Worm (Caenorhabditis elegans): ENCODE data around the gene ceh-53.

Gene ceh-53

DNA sequence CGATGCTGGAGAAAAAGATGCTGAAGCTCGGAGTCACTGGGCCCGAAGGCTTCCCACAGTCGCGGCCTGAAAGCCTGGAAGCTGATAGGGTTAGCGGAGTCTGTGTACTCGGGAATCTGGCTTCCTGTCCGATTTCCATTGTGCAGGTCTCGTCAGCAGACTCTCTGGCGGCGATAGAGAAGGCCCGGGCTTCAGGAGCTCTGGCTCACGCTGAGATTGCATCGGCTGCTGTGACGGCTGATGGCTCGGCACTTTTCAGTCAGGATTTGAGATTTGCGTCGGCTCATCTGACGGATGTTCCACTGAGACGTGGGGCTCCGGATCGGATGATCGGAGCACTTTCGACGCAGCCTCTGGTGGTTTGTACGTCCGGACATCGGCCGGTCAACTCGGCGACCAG lies 25.4 kb downstream of the ceh-53 start:
- TF ChIP-seq nfyb-1 (GFP tag; IDR thresholded peaks at IDR 0.05), result no peak
- TF ChIP-seq snpc-3.4 (tag; optimal IDR thresholded peaks at IDR 0.05), result no peak
- no peak for TF ChIP-seq ceh-40 (GFP tag; IDR thresholded peaks at IDR 0.05)
- no peak for TF ChIP-seq B0019.2 (GFP tag; conservative IDR thresholded peaks at IDR 0.05)
- no peak for TF ChIP-seq ztf-22 (GFP tag; optimal IDR thresholded peaks at IDR 0.05)
- TF ChIP-seq lsy-27 (tag; optimal IDR thresholded peaks at IDR 0.05; ENCODE audit: borderline replicate concordance, insufficient read depth), result no peak
- peak; percentile 68; the same call in 1 of the 2 replicates for TF ChIP-seq egrh-3 (GFP tag; IDR thresholded peaks at IDR 0.05)
- TF ChIP-seq aptf-2 (GFP tag; conservative IDR thresholded peaks at IDR 0.05), result no peak
- no peak for TF ChIP-seq let-607 (tag; optimal IDR thresholded peaks at IDR 0.05)
- TF ChIP-seq zfh-2 (GFP tag; conservative IDR thresholded peaks at IDR 0.05), result peak; percentile 58
- no peak for TF ChIP-seq Y56A3A.18 (GFP tag; IDR thresholded peaks at IDR 0.05)
- no peak for TF ChIP-seq attf-5 (GFP tag; optimal IDR thresholded peaks at IDR 0.05)
- TF ChIP-seq nhr-80 (tag; optimal IDR thresholded peaks at IDR 0.05), result no peak
- no peak for TF ChIP-seq mxl-1 (tag; optimal IDR thresholded peaks at IDR 0.05)
- no peak for TF ChIP-seq ceh-91 (GFP tag; IDR thresholded peaks at IDR 0.05)

ce11 chrIV:3524584-3525020 lies 26.6 kb downstream of the ceh-53 start:
- TF ChIP-seq madf-6 (GFP tag; IDR thresholded peaks at IDR 0.05), result peak; percentile 59
- 0 out of 2 replicates have a peak, but pooled peaks have one; percentile 6 for TF ChIP-seq bed-2 (GFP tag; IDR thresholded peaks at IDR 0.05)
- no peak for TF ChIP-seq pha-4 (tag; optimal IDR thresholded peaks at IDR 0.05)
- TF ChIP-seq D2030.7 (GFP tag; IDR thresholded peaks at IDR 0.05), result peak; percentile 51
- no peak for TF ChIP-seq cebp-2 (GFP tag; IDR thresholded peaks at IDR 0.05)
- TF ChIP-seq B0336.3 (GFP tag; IDR thresholded peaks at IDR 0.05), result 0 out of 2 replicates have a peak, but pooled peaks have one; percentile 20
- TF ChIP-seq C17E4.6 (GFP tag; IDR thresholded peaks at IDR 0.05), result no peak
- TF ChIP-seq sea-2 (GFP tag; IDR thresholded peaks at IDR 0.05), result no peak
- TF ChIP-seq unc-62 (GFP tag; optimal IDR thresholded peaks at IDR 0.05), result no peak
- peak; percentile 40 for TF ChIP-seq F52B5.7 (tag; optimal IDR thresholded peaks at IDR 0.05)
- peak; percentile 45 for TF ChIP-seq mxl-1 (tag; optimal IDR thresholded peaks at IDR 0.05)
- TF ChIP-seq nfya-2 (GFP tag; IDR thresholded peaks at IDR 0.05), result no peak
- TF ChIP-seq dpl-1 (GFP tag; optimal IDR thresholded peaks at IDR 0.05), result no peak
- TF ChIP-seq snpc-1.3 (tag; optimal IDR thresholded peaks at IDR 0.05; ENCODE audit: insufficient read depth), result peak; percentile 19
- no peak for TF ChIP-seq atf-7 (tag; optimal IDR thresholded peaks at IDR 0.05)
- peak; percentile 23 for TF ChIP-seq snpc-4 (GFP tag; optimal IDR thresholded peaks at IDR 0.05)
- TF ChIP-seq snpc-4 (tag; optimal IDR thresholded peaks at IDR 0.05), result peak in 3 of 4 experiments; percentile 5 to 82 (median 72)
- TF ChIP-seq nfyb-1 (GFP tag; IDR thresholded peaks at IDR 0.05), result peak; percentile 86
- peak; percentile 81 for TF ChIP-seq B0261.1 (tag; optimal IDR thresholded peaks at IDR 0.05)
- peak; percentile 64; the same call in 1 of the 2 replicates for TF ChIP-seq egl-44 (GFP tag; IDR thresholded peaks at IDR 0.05)
- TF ChIP-seq lin-26 (GFP tag; IDR thresholded peaks at IDR 0.05), result peak; percentile 94
- TF ChIP-seq bed-1 (GFP tag; IDR thresholded peaks at IDR 0.05), result no peak
- no peak for TF ChIP-seq hlh-26 (GFP tag; conservative IDR thresholded peaks at IDR 0.05)
- peak; percentile 70 for TF ChIP-seq dox-1 (GFP tag; IDR thresholded peaks at IDR 0.05)
- TF ChIP-seq aptf-2 (GFP tag; conservative IDR thresholded peaks at IDR 0.05), result no peak
- TF ChIP-seq let-526 (GFP tag; IDR thresholded peaks at IDR 0.05), result no peak
- TF ChIP-seq lin-54 (GFP tag; optimal IDR thresholded peaks at IDR 0.05), result peak; percentile 58
- TF ChIP-seq F55B11.4 (tag; optimal IDR thresholded peaks at IDR 0.05; ENCODE audit: borderline replicate concordance, insufficient read depth), result no peak
- peak; percentile 57 for TF ChIP-seq rcor-1 (GFP tag; IDR thresholded peaks at IDR 0.05)
- peak; percentile 68 for TF ChIP-seq attf-5 (GFP tag; optimal IDR thresholded peaks at IDR 0.05)
- peak; percentile 77; the same call in 1 of the 2 replicates for TF ChIP-seq Y95B8A.8 (GFP tag; IDR thresholded peaks at IDR 0.05)
- no peak for TF ChIP-seq nhr-120 (GFP tag; IDR thresholded peaks at IDR 0.05)
- TF ChIP-seq ceh-58 (GFP tag; IDR thresholded peaks at IDR 0.05), result no peak
- TF ChIP-seq Y53G8AR.9 (GFP tag; conservative IDR thresholded peaks at IDR 0.05), result no peak
- no peak for TF ChIP-seq ztf-6 (GFP tag; IDR thresholded peaks at IDR 0.05)
- TF ChIP-seq Y53F4B.3 (GFP tag; IDR thresholded peaks at IDR 0.05), result no peak

All from whole organism, young adult.